Fruit fly (Drosophila melanogaster) whole organism, embryonic: Measurements from ENCODE around the gene CG31174.

Source experiments
- Asciz ChIP-seq: fragments of 200-800 bp; sonication (Bioruptor generic); optimal IDR thresholded peaks from 2 replicates; lab custom pipeline; 2017; ENCODE audit warnings: missing biosample characterization, mild to moderate bottlenecking, missing genetic modification characterization, missing genetic modification reagents
- Blimp-1 ChIP-seq: fragments of 200-800 bp; sonication (Bioruptor generic); optimal IDR thresholded peaks from 3 replicates; lab custom pipeline; 2018; ENCODE audit warnings: missing biosample characterization, missing genetic modification characterization, mild to moderate bottlenecking, moderate library complexity, missing genetic modification reagents
- CG10959 ChIP-seq: fragments of 200-800 bp; sonication (Bioruptor generic); IDR thresholded peaks from 2 replicates; pipeline ENCODE4 v1.3.6; 2022; ENCODE audit warnings: missing biosample characterization, missing genetic modification characterization
- CG11093 ChIP-seq: fragments of 200-800 bp; sonication (Bioruptor generic); IDR thresholded peaks from 3 replicates; pipeline ENCODE4 v1.3.6; 2022; ENCODE audit warnings: missing biosample characterization, missing genetic modification characterization
- CG11695 ChIP-seq: fragments of 200-800 bp; sonication (Bioruptor generic); IDR thresholded peaks from 3 replicates; pipeline ENCODE4 v1.3.6; 2022; ENCODE audit warnings: missing biosample characterization, missing genetic modification characterization
- CG12155 ChIP-seq: fragments of 200-800 bp; sonication (Bioruptor generic); optimal IDR thresholded peaks from 3 replicates; lab custom pipeline; 2016; ENCODE audit warnings: missing biosample characterization, missing genetic modification characterization
- CG13424 ChIP-seq: fragments of 200-800 bp; sonication (Bioruptor generic); optimal IDR thresholded peaks from 2 replicates; lab custom pipeline; 2019; ENCODE audit warnings: missing biosample characterization, mild to moderate bottlenecking, missing genetic modification characterization, moderate library complexity
- CG1647 ChIP-seq: fragments of 200-800 bp; sonication (Bioruptor generic); optimal IDR thresholded peaks from 3 replicates; lab custom pipeline; 2016; ENCODE audit warnings: missing biosample characterization, missing genetic modification characterization
- CG16779 ChIP-seq: fragments of 200-800 bp; sonication (Bioruptor generic); IDR thresholded peaks from 2 replicates; pipeline ENCODE4 v1.3.6; 2022; ENCODE audit warnings: missing biosample characterization, missing genetic modification characterization
- CG16863 ChIP-seq: fragments of 200-800 bp; sonication (Bioruptor generic); optimal IDR thresholded peaks from 3 replicates; lab custom pipeline; 2016; ENCODE audit warnings: missing biosample characterization, missing genetic modification characterization
- CG17328 ChIP-seq: fragments of 200-800 bp; sonication (Bioruptor generic); IDR thresholded peaks from 2 replicates; pipeline ENCODE4 v1.3.6; 2022; ENCODE audit warnings: missing biosample characterization, missing genetic modification characterization
- CG2116 ChIP-seq: fragments of 200-800 bp; sonication (Bioruptor generic); optimal IDR thresholded peaks from 3 replicates; lab custom pipeline; 2018; ENCODE audit warnings: missing biosample characterization, mild to moderate bottlenecking, missing genetic modification characterization
- CG3995 ChIP-seq: fragments of 200-800 bp; sonication (Bioruptor generic); optimal IDR thresholded peaks from 3 replicates; lab custom pipeline; 2016; ENCODE audit warnings: missing biosample characterization, missing genetic modification characterization
- CG4328 ChIP-seq: fragments of 200-800 bp; sonication (Bioruptor generic); optimal IDR thresholded peaks from 3 replicates; lab custom pipeline; 2017; ENCODE audit warnings: missing biosample characterization, missing genetic modification reagents, missing genetic modification characterization
- CG9215 ChIP-seq: fragments of 200-800 bp; sonication (Bioruptor generic); IDR thresholded peaks from 2 replicates; pipeline ENCODE4 v1.3.6; 2022; ENCODE audit warnings: missing biosample characterization, missing genetic modification characterization
- CG9609 ChIP-seq: fragments of 200-800 bp; sonication (Bioruptor generic); optimal IDR thresholded peaks from 3 replicates; lab custom pipeline; 2016; ENCODE audit warnings: missing biosample characterization, missing genetic modification characterization
- CG9727 ChIP-seq: fragments of 200-800 bp; sonication (Bioruptor generic); optimal IDR thresholded peaks from 3 replicates; lab custom pipeline; 2017; ENCODE audit warnings: missing biosample characterization, mild to moderate bottlenecking, missing genetic modification characterization
- CTCF ChIP-seq: fragments of 200-800 bp; sonication (Bioruptor generic); optimal IDR thresholded peaks from 2 replicates; lab custom pipeline; 2017; ENCODE audit warnings: missing biosample characterization, mild to moderate bottlenecking, missing genetic modification characterization, moderate library complexity
- Dll ChIP-seq: fragments of 200-800 bp; sonication (Bioruptor generic); IDR thresholded peaks from 4 replicates; pipeline ENCODE4 v1.3.6; 2022; ENCODE audit warnings: missing biosample characterization, missing genetic modification characterization; ENCODE audit not compliant: partially characterized antibody
- Eip74EF ChIP-seq, 2 experiments: fragments of 200-800 bp in 1 of 2; fragments of >200 bp in 1 of 2; sonication (Bioruptor generic) in 1 of 2; optimal IDR thresholded peaks; 2 replicates each; lab custom pipeline; 2017 to 2019; ENCODE audit warnings: missing biosample characterization in 2 of 2, missing genetic modification characterization in 2 of 2, mild to moderate bottlenecking in 1 of 2, moderate library complexity in 1 of 2
- GATAe ChIP-seq: fragments of 200-800 bp; sonication (Bioruptor generic); conservative IDR thresholded peaks from 2 replicates; pipeline ENCODE4 v1.3.6; 2022; ENCODE audit warnings: missing biosample characterization, missing genetic modification characterization
- HLH3B ChIP-seq: fragments of 200-800 bp; sonication (Bioruptor generic); IDR thresholded peaks from 2 replicates; pipeline ENCODE4 v1.3.6; 2022; ENCODE audit warnings: missing biosample characterization, missing genetic modification characterization
- MBD-R2 ChIP-seq: fragments of 200-800 bp; sonication (Bioruptor generic); IDR thresholded peaks from 2 replicates; pipeline ENCODE4 v1.3.6; 2022; ENCODE audit warnings: missing biosample characterization, missing genetic modification characterization
- Mrtf ChIP-seq: fragments of 200-800 bp; sonication (Bioruptor generic); IDR thresholded peaks from 3 replicates; pipeline ENCODE4 v1.3.6; 2022; ENCODE audit warnings: missing biosample characterization, missing genetic modification characterization
- Oli ChIP-seq: fragments of 200-800 bp; sonication (Bioruptor generic); optimal IDR thresholded peaks from 2 replicates; lab custom pipeline; 2018; ENCODE audit warnings: missing biosample characterization, mild to moderate bottlenecking, missing genetic modification characterization, moderate library complexity
- Sin3A ChIP-seq: fragments of >200 bp; optimal IDR thresholded peaks from 2 replicates; lab custom pipeline; 2018
- Xrp1 ChIP-seq: fragments of 200-800 bp; sonication (Bioruptor generic); IDR thresholded peaks from 2 replicates; pipeline ENCODE4 v1.3.6; 2022; ENCODE audit warnings: missing biosample characterization, missing genetic modification characterization
- YL-1 ChIP-seq: fragments of 200-800 bp; sonication (Bioruptor generic); optimal IDR thresholded peaks from 3 replicates; lab custom pipeline; 2017; ENCODE audit warnings: missing biosample characterization, mild to moderate bottlenecking, missing genetic modification characterization
- crol ChIP-seq: fragments of 200-800 bp; sonication (Bioruptor generic); IDR thresholded peaks from 2 replicates; pipeline ENCODE4 v1.3.6; 2022; ENCODE audit warnings: missing biosample characterization, missing genetic modification characterization
- eyg ChIP-seq: fragments of 200-800 bp; sonication (Bioruptor generic); optimal IDR thresholded peaks from 3 replicates; lab custom pipeline; 2016; ENCODE audit warnings: missing biosample characterization, missing genetic modification characterization
- grau ChIP-seq: fragments of 200-800 bp; optimal IDR thresholded peaks from 3 replicates; lab custom pipeline; 2019; ENCODE audit warnings: missing biosample characterization, mild to moderate bottlenecking, missing genetic modification characterization, moderate library complexity
- jing ChIP-seq: fragments of 200-800 bp; sonication (Bioruptor generic); optimal IDR thresholded peaks from 2 replicates; lab custom pipeline; 2018; ENCODE audit warnings: missing biosample characterization, mild to moderate bottlenecking, missing genetic modification characterization
- lab ChIP-seq: fragments of 200-800 bp; sonication (Bioruptor generic); optimal IDR thresholded peaks from 3 replicates; lab custom pipeline; 2017; ENCODE audit warnings: missing biosample characterization, missing genetic modification characterization, mild to moderate bottlenecking, moderate library complexity, missing genetic modification reagents
- psq ChIP-seq: fragments of 200-800 bp; sonication (Bioruptor generic); optimal IDR thresholded peaks from 2 replicates; lab custom pipeline; 2017; ENCODE audit warnings: missing biosample characterization, missing genetic modification characterization
- sd ChIP-seq: fragments of 200-800 bp; sonication (Bioruptor generic); optimal IDR thresholded peaks from 3 replicates; lab custom pipeline; 2018; ENCODE audit warnings: missing biosample characterization, mild to moderate bottlenecking, missing genetic modification characterization, moderate library complexity
- stc ChIP-seq: fragments of 200-800 bp; sonication (Bioruptor generic); IDR thresholded peaks from 2 replicates; pipeline ENCODE4 v1.3.6; 2022; ENCODE audit warnings: missing biosample characterization, missing genetic modification characterization
- tin ChIP-seq: fragments of 200-800 bp; sonication (Bioruptor generic); optimal IDR thresholded peaks from 3 replicates; lab custom pipeline; 2016; ENCODE audit warnings: missing biosample characterization, missing genetic modification characterization
- vnd ChIP-seq: fragments of 200-800 bp; sonication (Bioruptor generic); IDR thresholded peaks from 3 replicates; pipeline ENCODE4 v1.3.6; 2022; ENCODE audit warnings: missing biosample characterization, missing genetic modification characterization; ENCODE audit not compliant: partially characterized antibody
- wek ChIP-seq: fragments of 200-800 bp; sonication (Bioruptor generic); optimal IDR thresholded peaks from 3 replicates; lab custom pipeline; 2018; ENCODE audit warnings: missing biosample characterization, mild to moderate bottlenecking, missing genetic modification characterization, moderate library complexity

The CG31174 gene

dm6 chr3R:21821684-21822561, 47.4 kb downstream of the CG31174 start (continued):
- TF ChIP-seq HLH3B (GFP tag; lab: Robert Waterston, UW) (no peak), CG11695 (GFP tag; lab: Robert Waterston, UW) (no peak), MBD-R2 (GFP tag; lab: Robert Waterston, UW) (0 out of 2 replicates have a peak, but pooled peaks have one; percentile 57), stc (GFP tag; lab: Robert Waterston, UW) (no peak), jing (GFP tag; lab: Kevin White, UChicago) (no peak), vnd (no peak), CG17328 (GFP tag; lab: Robert Waterston, UW) (no peak), CG1647 (GFP tag; lab: Kevin White, UChicago) (no peak), Blimp-1 (GFP tag; lab: Kevin White, UChicago) (no peak), CG12155 (no peak), wek (no peak), Xrp1 (no peak), Eip74EF (GFP tag; optimal IDR thresholded peaks at IDR 0.05; lab: Kevin White, UChicago) (no peak), Mrtf (GFP tag; lab: Robert Waterston, UW) (no peak), CG10959 (GFP tag; lab: Robert Waterston, UW) (no peak), GATAe (GFP tag; lab: Robert Waterston, UW) (no peak), eyg (no peak), Dll (GFP tag; lab: Robert Waterston, UW) (0 out of 4 replicates have a peak, but pooled peaks have one; percentile 33), crol (GFP tag; lab: Robert Waterston, UW) (no peak), Asciz (GFP tag; lab: Kevin White, UChicago) (no peak), tin (GFP tag; lab: Kevin White, UChicago) (no peak), CG2116 (GFP tag; lab: Kevin White, UChicago) (no peak), CTCF (GFP tag; lab: Kevin White, UChicago) (peak; percentile 92), CG16863 (GFP tag; lab: Kevin White, UChicago) (no peak), CG9215 (GFP tag; lab: Robert Waterston, UW) (no peak), YL-1 (GFP tag; lab: Kevin White, UChicago) (peak; percentile 35), grau (tag; lab: Kevin White, UChicago) (no peak), Sin3A (lab: Kevin White, UChicago) (no peak), Oli (tag; lab: Kevin White, UChicago) (no peak), CG9609 (GFP tag; lab: Kevin White, UChicago) (no peak), lab (GFP tag; lab: Kevin White, UChicago) (no peak), CG3995 (GFP tag; lab: Kevin White, UChicago) (no peak), psq (GFP tag; lab: Kevin White, UChicago) (no peak), sd (no peak), CG9727 (no peak), CG4328 (GFP tag; lab: Kevin White, UChicago) (no peak), CG13424 (tag; lab: Kevin White, UChicago) (no peak), CG16779 (GFP tag; lab: Robert Waterston, UW) (no peak), CG11093 (no peak)
